Worm (Caenorhabditis elegans) whole organism, mixed stage, embryonic: ENCODE data around the gene spe-19.
A peak's percentile ranks its signal among the peaks of the same experiment; 100 is the strongest.

ENCODE experiments used
- M03D4.4 ChIP-seq: sonication (generic microtip); optimal IDR thresholded peaks from 2 replicates; lab custom pipeline; 2017; ENCODE audit warnings: mild to moderate bottlenecking, missing genetic modification characterization, missing compliant biosample characterization
- bed-3 ChIP-seq: fragments of 200-800 bp; sonication (Bioruptor generic); optimal IDR thresholded peaks from 3 replicates; lab custom pipeline; 2018; ENCODE audit warnings: mild to moderate bottlenecking, missing genetic modification characterization, moderate library complexity, missing compliant biosample characterization
- blmp-1 ChIP-seq: fragments of 150-350 bp; optimal IDR thresholded peaks from 2 replicates; lab custom pipeline; 2014; ENCODE audit warnings: missing biosample characterization, missing genetic modification characterization
- ceh-39 ChIP-seq: fragments of 150-350 bp; optimal IDR thresholded peaks from 2 replicates; lab custom pipeline; 2014; ENCODE audit warnings: missing biosample characterization, missing genetic modification characterization
- ceh-83 ChIP-seq: fragments of 200-800 bp; sonication (Bioruptor generic); optimal IDR thresholded peaks from 2 replicates; lab custom pipeline; 2018; ENCODE audit warnings: mild to moderate bottlenecking, missing genetic modification characterization, missing compliant biosample characterization
- ces-1 ChIP-seq: fragments of 150-350 bp; optimal IDR thresholded peaks from 2 replicates; lab custom pipeline; 2014; ENCODE audit warnings: missing biosample characterization, missing genetic modification reagents, missing genetic modification characterization
- cnd-1 ChIP-seq: fragments of 200-800 bp; sonication (Bioruptor generic); optimal IDR thresholded peaks from 2 replicates; lab custom pipeline; 2018; ENCODE audit warnings: mild to moderate bottlenecking, missing genetic modification characterization, missing compliant biosample characterization
- drap-1 ChIP-seq: fragments of 200-800 bp; sonication (Bioruptor generic); optimal IDR thresholded peaks from 3 replicates; lab custom pipeline; 2018; ENCODE audit warnings: mild to moderate bottlenecking, missing genetic modification characterization, missing compliant biosample characterization
- elt-1 ChIP-seq: sonication (generic microtip); optimal IDR thresholded peaks from 2 replicates; lab custom pipeline; 2017; ENCODE audit warnings: missing genetic modification characterization, mild to moderate bottlenecking, missing compliant biosample characterization, antibody characterized with exemption, moderate library complexity, borderline replicate concordance; ENCODE audit not compliant: insufficient read depth
- elt-3 ChIP-seq: fragments of 150-350 bp; optimal IDR thresholded peaks from 2 replicates; lab custom pipeline; 2014; ENCODE audit warnings: missing biosample characterization, missing genetic modification characterization
- flh-1 ChIP-seq: fragments of 200-800 bp; sonication (Bioruptor generic); optimal IDR thresholded peaks from 2 replicates; lab custom pipeline; 2018; ENCODE audit warnings: mild to moderate bottlenecking, missing genetic modification characterization, moderate library complexity, missing compliant biosample characterization
- ham-2 ChIP-seq: fragments of 200-800 bp; sonication (Bioruptor generic); optimal IDR thresholded peaks from 2 replicates; lab custom pipeline; 2018; ENCODE audit warnings: mild to moderate bottlenecking, missing genetic modification characterization, missing compliant biosample characterization
- hlh-1 ChIP-seq: fragments of 150-350 bp; optimal IDR thresholded peaks from 2 replicates; lab custom pipeline; 2014; ENCODE audit warnings: missing biosample characterization, missing genetic modification reagents, missing genetic modification characterization
- lin-13 ChIP-seq: fragments of 150-350 bp; optimal IDR thresholded peaks from 2 replicates; lab custom pipeline; 2014; ENCODE audit warnings: missing biosample characterization, missing genetic modification characterization
- lin-32 ChIP-seq: fragments of 200-800 bp; sonication (Bioruptor generic); optimal IDR thresholded peaks from 2 replicates; lab custom pipeline; 2018; ENCODE audit warnings: mild to moderate bottlenecking, missing genetic modification characterization, missing compliant biosample characterization
- lsy-2 ChIP-seq: fragments of 150-350 bp; optimal IDR thresholded peaks from 2 replicates; lab custom pipeline; 2014; ENCODE audit warnings: missing biosample characterization, missing genetic modification characterization
- mab-5 ChIP-seq: fragments of 150-350 bp; optimal IDR thresholded peaks from 2 replicates; lab custom pipeline; 2014; ENCODE audit warnings: missing biosample characterization, missing genetic modification characterization
- mep-1 ChIP-seq: fragments of 150-350 bp; optimal IDR thresholded peaks from 2 replicates; lab custom pipeline; 2017; ENCODE audit warnings: missing biosample characterization, missing genetic modification reagents, missing genetic modification characterization, inconsistent platforms
- mls-2 ChIP-seq: sonication (generic microtip); optimal IDR thresholded peaks from 2 replicates; lab custom pipeline; 2016; ENCODE audit warnings: mild to moderate bottlenecking, missing genetic modification characterization, moderate library complexity, missing compliant biosample characterization
- nhr-12 ChIP-seq: fragments of 150-350 bp; optimal IDR thresholded peaks from 2 replicates; lab custom pipeline; 2014; ENCODE audit warnings: missing biosample characterization, missing genetic modification characterization
- nhr-2 ChIP-seq: fragments of 150-350 bp; optimal IDR thresholded peaks from 2 replicates; lab custom pipeline; 2014; ENCODE audit warnings: missing biosample characterization, missing genetic modification characterization
- nhr-237 ChIP-seq: fragments of 150-350 bp; optimal IDR thresholded peaks from 2 replicates; lab custom pipeline; 2014; ENCODE audit warnings: missing biosample characterization, missing genetic modification characterization
- nhr-28 ChIP-seq: fragments of 150-350 bp; optimal IDR thresholded peaks from 2 replicates; lab custom pipeline; 2014; ENCODE audit warnings: missing biosample characterization, missing genetic modification characterization
- nhr-76 ChIP-seq: sonication (generic microtip); optimal IDR thresholded peaks from 2 replicates; lab custom pipeline; 2017; ENCODE audit warnings: missing biosample characterization, missing genetic modification characterization
- pha-4 ChIP-seq: fragments of 150-350 bp; optimal IDR thresholded peaks from 2 replicates; lab custom pipeline; 2018; ENCODE audit warnings: missing biosample characterization, missing genetic modification reagents, missing genetic modification characterization
- sptf-1 ChIP-seq: sonication (generic microtip); optimal IDR thresholded peaks from 2 replicates; lab custom pipeline; 2017; ENCODE audit warnings: mild to moderate bottlenecking, missing genetic modification characterization, moderate library complexity, missing compliant biosample characterization
- unc-120 ChIP-seq: sonication (generic microtip); optimal IDR thresholded peaks from 2 replicates; lab custom pipeline; 2017; ENCODE audit warnings: missing genetic modification characterization, missing compliant biosample characterization; ENCODE audit not compliant: poor library complexity, severe bottlenecking
- unc-39 ChIP-seq: fragments of 150-350 bp; optimal IDR thresholded peaks from 2 replicates; lab custom pipeline; 2014; ENCODE audit warnings: missing biosample characterization, missing genetic modification characterization
- unc-62 ChIP-seq: fragments of 150-350 bp; optimal IDR thresholded peaks from 2 replicates; lab custom pipeline; 2014; ENCODE audit warnings: missing biosample characterization, missing genetic modification reagents, missing genetic modification characterization
- zip-8 ChIP-seq: fragments of 150-350 bp; optimal IDR thresholded peaks from 2 replicates; lab custom pipeline; 2014; ENCODE audit warnings: missing biosample characterization, missing genetic modification characterization

spe-19 gene

ce11 chrV:20011654-20012053 lies 35.6 kb downstream of the spe-19 start, which contains the start of gene Y60A3A.21:
TSS of gene Y60A3A.21 (plus strand) at chrV:20011954.
- no peak for TF ChIP-seq M03D4.4 (tag; lab: Kevin White, UChicago)
- TF ChIP-seq ceh-39 (tag; lab: Kevin White, UChicago), result no peak
- TF ChIP-seq blmp-1 (tag; lab: Kevin White, UChicago), result no peak
- TF ChIP-seq mls-2, result no peak
- no peak for TF ChIP-seq cnd-1
- no peak for TF ChIP-seq nhr-76 (tag; lab: Kevin White, UChicago)
- no peak for TF ChIP-seq unc-39 (tag; lab: Kevin White, UChicago)
- TF ChIP-seq lin-13, result no peak
- no peak for TF ChIP-seq mep-1 (tag; lab: Kevin White, UChicago)
- no peak for TF ChIP-seq elt-3 (tag; lab: Kevin White, UChicago)
- no peak for TF ChIP-seq mab-5 (tag; lab: Kevin White, UChicago)
- TF ChIP-seq nhr-28 (tag; lab: Kevin White, UChicago), result no peak
- no peak for TF ChIP-seq zip-8
- no peak for TF ChIP-seq elt-1 (tag; lab: Kevin White, UChicago)
- TF ChIP-seq drap-1 (GFP tag; lab: Kevin White, UChicago), result no peak
- no peak for TF ChIP-seq nhr-237 (tag; lab: Kevin White, UChicago)
- no peak for TF ChIP-seq nhr-12

- TF ChIP-seq hlh-1 (no peak), zip-8 (peak; percentile 44)
These were observed 36.0 kb downstream of the spe-19 start for ce11 chrV:20011199-20011598.

ce11 chrV:20007470-20007869 lies 39.7 kb downstream of the spe-19 start, which contains the start of gene Y60A3A.23:
TSS of gene Y60A3A.23 (plus strand) at chrV:20007770.
- TF ChIP-seq nhr-12 (no peak), nhr-28 (tag; lab: Kevin White, UChicago) (no peak), mls-2 (no peak), flh-1 (GFP tag; lab: Kevin White, UChicago) (no peak), drap-1 (GFP tag; lab: Kevin White, UChicago) (no peak), M03D4.4 (tag; lab: Kevin White, UChicago) (no peak), elt-3 (tag; lab: Kevin White, UChicago) (no peak), sptf-1 (tag; lab: Kevin White, UChicago) (no peak), hlh-1 (no peak), unc-120 (tag; lab: Kevin White, UChicago) (no peak), unc-62 (GFP tag; lab: Kevin White, UChicago) (no peak), bed-3 (GFP tag; lab: Kevin White, UChicago) (no peak), pha-4 (no peak), lin-32 (GFP tag; lab: Kevin White, UChicago) (no peak), elt-1 (tag; lab: Kevin White, UChicago) (no peak), mep-1 (tag; lab: Kevin White, UChicago) (no peak), ces-1 (GFP tag; lab: Kevin White, UChicago) (no peak), nhr-237 (tag; lab: Kevin White, UChicago) (no peak)

- TF ChIP-seq unc-39 (tag; lab: Kevin White, UChicago), result peak; percentile 40
- no peak for TF ChIP-seq nhr-76 (tag; lab: Kevin White, UChicago)
- TF ChIP-seq nhr-2 (tag; lab: Kevin White, UChicago), result no peak
- TF ChIP-seq nhr-12, result no peak
- TF ChIP-seq ces-1 (GFP tag; lab: Kevin White, UChicago), result peak; percentile 57
- peak; percentile 19 for TF ChIP-seq nhr-237 (tag; lab: Kevin White, UChicago)
- TF ChIP-seq mab-5 (tag; lab: Kevin White, UChicago), result no peak
- TF ChIP-seq hlh-1, result peak; percentile 84
- TF ChIP-seq flh-1 (GFP tag; lab: Kevin White, UChicago), result no peak
- peak; percentile 50 for TF ChIP-seq mep-1 (tag; lab: Kevin White, UChicago)
- peak; percentile 62 for TF ChIP-seq pha-4
- TF ChIP-seq ceh-83 (GFP tag; lab: Kevin White, UChicago), result peak; percentile 8
- TF ChIP-seq lin-32 (GFP tag; lab: Kevin White, UChicago), result peak; percentile 11
- peak; percentile 85 for TF ChIP-seq drap-1 (GFP tag; lab: Kevin White, UChicago)
- TF ChIP-seq unc-62 (GFP tag; lab: Kevin White, UChicago), result peak; percentile 44
- peak; percentile 92 for TF ChIP-seq ham-2 (GFP tag; lab: Kevin White, UChicago)
- peak; percentile 0 for TF ChIP-seq cnd-1
- no peak for TF ChIP-seq sptf-1 (tag; lab: Kevin White, UChicago)
- peak; percentile 83 for TF ChIP-seq unc-120 (tag; lab: Kevin White, UChicago)
- peak; percentile 15 for TF ChIP-seq ceh-39 (tag; lab: Kevin White, UChicago)
- TF ChIP-seq lsy-2 (tag; lab: Kevin White, UChicago), result peak; percentile 18
- TF ChIP-seq, all 35 proteins: peak for 15
These were observed 41.5 kb downstream of the spe-19 start for ce11 chrV:20005724-20006132.
